Worm (Caenorhabditis elegans) whole organism, young adult: ENCODE measurements around the gene clec-252.

Experiments used
- B0336.3 ChIP-seq: fragments of 200-800 bp; sonication (Bioruptor generic); IDR thresholded peaks from 2 replicates; pipeline ENCODE4 v1.3.6; 2022; ENCODE audit warnings: missing genetic modification characterization, missing compliant biosample characterization
- C17E4.6 ChIP-seq: fragments of 200-800 bp; sonication (Bioruptor generic); IDR thresholded peaks from 2 replicates; pipeline ENCODE4 v1.3.6; 2022; ENCODE audit warnings: missing genetic modification reagents, missing genetic modification characterization, missing compliant biosample characterization
- D2030.7 ChIP-seq: fragments of 200-800 bp; sonication (Bioruptor generic); IDR thresholded peaks from 2 replicates; pipeline ENCODE4 v1.3.6; 2022; ENCODE audit warnings: missing genetic modification reagents, missing genetic modification characterization, missing compliant biosample characterization
- F10E7.11 ChIP-seq: sonication (generic microtip); optimal IDR thresholded peaks from 2 replicates; lab custom pipeline; 2017; ENCODE audit warnings: mild to moderate bottlenecking, missing genetic modification characterization, moderate library complexity, missing compliant biosample characterization
- F33H1.4 ChIP-seq: fragments of 200-800 bp; sonication (Bioruptor generic); IDR thresholded peaks from 2 replicates; pipeline ENCODE4 v1.3.6; 2022; ENCODE audit warnings: missing genetic modification reagents, missing genetic modification characterization, missing compliant biosample characterization
- F37B4.10 ChIP-seq: fragments of 200-800 bp; sonication (Bioruptor generic); IDR thresholded peaks from 2 replicates; pipeline ENCODE4 v1.3.6; 2022; ENCODE audit warnings: missing genetic modification characterization, missing compliant biosample characterization
- F39B2.1 ChIP-seq: fragments of 200-800 bp; sonication (Bioruptor generic); IDR thresholded peaks from 2 replicates; pipeline ENCODE4 v1.3.6; 2022; ENCODE audit warnings: missing genetic modification reagents, missing genetic modification characterization, missing compliant biosample characterization
- F52B5.7 ChIP-seq: sonication (generic microtip); optimal IDR thresholded peaks from 2 replicates; lab custom pipeline; 2016; ENCODE audit warnings: mild to moderate bottlenecking, missing genetic modification characterization, missing compliant biosample characterization
- T07F8.4 ChIP-seq: sonication (generic microtip); optimal IDR thresholded peaks from 2 replicates; lab custom pipeline; 2016; ENCODE audit warnings: mild to moderate bottlenecking, missing genetic modification characterization, moderate library complexity, missing compliant biosample characterization
- Y53F4B.3 ChIP-seq: fragments of 200-800 bp; sonication (Bioruptor generic); IDR thresholded peaks from 2 replicates; pipeline ENCODE4 v1.3.6; 2022; ENCODE audit warnings: missing genetic modification reagents, missing genetic modification characterization, missing compliant biosample characterization
- akir-1 ChIP-seq: fragments of 200-800 bp; sonication (Bioruptor generic); optimal IDR thresholded peaks from 2 replicates; lab custom pipeline; 2018; ENCODE audit warnings: mild to moderate bottlenecking, missing genetic modification characterization, moderate library complexity, missing compliant biosample characterization
- aptf-2 ChIP-seq: fragments of 200-800 bp; sonication (Bioruptor generic); conservative IDR thresholded peaks from 2 replicates; pipeline ENCODE4 v1.3.6; 2022; ENCODE audit warnings: missing genetic modification reagents, missing genetic modification characterization, missing compliant biosample characterization
- ceh-79 ChIP-seq: sonication (generic microtip); optimal IDR thresholded peaks from 2 replicates; lab custom pipeline; 2017; ENCODE audit warnings: mild to moderate bottlenecking, missing genetic modification characterization, missing compliant biosample characterization
- chd-7 ChIP-seq: sonication (generic microtip); optimal IDR thresholded peaks from 2 replicates; lab custom pipeline; 2016; ENCODE audit warnings: mild to moderate bottlenecking, missing genetic modification characterization, moderate library complexity, missing compliant biosample characterization
- dox-1 ChIP-seq: fragments of 200-800 bp; sonication (Bioruptor generic); IDR thresholded peaks from 2 replicates; pipeline ENCODE4 v1.3.6; 2022; ENCODE audit warnings: missing genetic modification reagents, missing genetic modification characterization, missing compliant biosample characterization
- egl-18 ChIP-seq: fragments of 200-800 bp; sonication (Bioruptor generic); IDR thresholded peaks from 2 replicates; pipeline ENCODE4 v1.3.6; 2022; ENCODE audit warnings: missing genetic modification reagents, missing genetic modification characterization, missing compliant biosample characterization
- egl-44 ChIP-seq: fragments of 200-800 bp; sonication (Bioruptor generic); IDR thresholded peaks from 2 replicates; pipeline ENCODE4 v1.3.6; 2022; ENCODE audit warnings: missing genetic modification reagents, missing genetic modification characterization, missing compliant biosample characterization
- fkh-3 ChIP-seq: sonication (generic microtip); optimal IDR thresholded peaks from 2 replicates; lab custom pipeline; 2016; ENCODE audit warnings: mild to moderate bottlenecking, missing genetic modification characterization, missing compliant biosample characterization
- hlh-12 ChIP-seq: sonication (generic microtip); optimal IDR thresholded peaks from 2 replicates; lab custom pipeline; 2016; ENCODE audit warnings: missing genetic modification characterization, missing compliant biosample characterization
- hmg-20 ChIP-seq: fragments of 200-800 bp; sonication (Bioruptor generic); IDR thresholded peaks from 2 replicates; pipeline ENCODE4 v1.3.6; 2022; ENCODE audit warnings: missing genetic modification reagents, missing genetic modification characterization, missing compliant biosample characterization
- lag-1 ChIP-seq: fragments of 200-800 bp; sonication (Bioruptor generic); IDR thresholded peaks from 2 replicates; pipeline ENCODE4 v1.3.6; 2022; ENCODE audit warnings: missing genetic modification reagents, missing genetic modification characterization, missing compliant biosample characterization
- lin-40 ChIP-seq: sonication (generic microtip); optimal IDR thresholded peaks from 2 replicates; lab custom pipeline; 2016; ENCODE audit warnings: missing genetic modification characterization, mild to moderate bottlenecking, missing compliant biosample characterization, missing genotype, missing genetic modification reagents
- lin-54 ChIP-seq: fragments of 200-800 bp; sonication (Bioruptor generic); optimal IDR thresholded peaks from 2 replicates; lab custom pipeline; 2018; ENCODE audit warnings: mild to moderate bottlenecking, missing genetic modification characterization, missing compliant biosample characterization
- madf-6 ChIP-seq: fragments of 200-800 bp; sonication (Bioruptor generic); IDR thresholded peaks from 2 replicates; pipeline ENCODE4 v1.3.6; 2022; ENCODE audit warnings: missing genetic modification reagents, missing genetic modification characterization, missing compliant biosample characterization
- mel-28 ChIP-seq: sonication (generic microtip); optimal IDR thresholded peaks from 2 replicates; lab custom pipeline; 2016; ENCODE audit warnings: borderline replicate concordance, mild to moderate bottlenecking, missing genetic modification characterization, missing compliant biosample characterization
- mxl-1 ChIP-seq: sonication (generic microtip); optimal IDR thresholded peaks from 2 replicates; lab custom pipeline; 2016; ENCODE audit warnings: missing genetic modification characterization, missing compliant biosample characterization
- pbrm-1 ChIP-seq: fragments of 200-800 bp; sonication (Bioruptor generic); IDR thresholded peaks from 2 replicates; pipeline ENCODE4 v1.3.6; 2022; ENCODE audit warnings: missing genetic modification reagents, missing genetic modification characterization, missing compliant biosample characterization
- rcor-1 ChIP-seq: fragments of 200-800 bp; sonication (Bioruptor generic); IDR thresholded peaks from 2 replicates; pipeline ENCODE4 v1.3.6; 2022; ENCODE audit warnings: missing genetic modification reagents, missing genetic modification characterization, missing compliant biosample characterization
- repo-1 ChIP-seq: sonication (generic microtip); optimal IDR thresholded peaks from 2 replicates; lab custom pipeline; 2017; ENCODE audit warnings: mild to moderate bottlenecking, missing genetic modification characterization, missing compliant biosample characterization
- tbp1 ChIP-seq: fragments of 200-800 bp; sonication (Bioruptor generic); optimal IDR thresholded peaks from 2 replicates; lab custom pipeline; 2018; ENCODE audit warnings: mild to moderate bottlenecking, missing genetic modification characterization, missing compliant biosample characterization
- tbx-9 ChIP-seq: sonication (generic microtip); optimal IDR thresholded peaks from 2 replicates; lab custom pipeline; 2016; ENCODE audit warnings: borderline replicate concordance, missing genetic modification characterization, inconsistent platforms, missing compliant biosample characterization
- zfh-2 ChIP-seq: fragments of 200-800 bp; sonication (Bioruptor generic); conservative IDR thresholded peaks from 2 replicates; pipeline ENCODE4 v1.3.6; 2022; ENCODE audit warnings: missing genetic modification reagents, missing genetic modification characterization, missing compliant biosample characterization
- zim-3 ChIP-seq: sonication (generic microtip); optimal IDR thresholded peaks from 2 replicates; lab custom pipeline; 2017; ENCODE audit warnings: mild to moderate bottlenecking, missing genetic modification characterization, moderate library complexity, missing compliant biosample characterization
- ztf-18 ChIP-seq: sonication (generic microtip); optimal IDR thresholded peaks from 2 replicates; lab custom pipeline; 2016; ENCODE audit warnings: missing genotype, mild to moderate bottlenecking, missing genetic modification characterization, missing compliant biosample characterization
- ztf-28 ChIP-seq: fragments of 200-800 bp; sonication (Bioruptor generic); IDR thresholded peaks from 2 replicates; pipeline ENCODE4 v1.3.6; 2022; ENCODE audit warnings: missing genetic modification reagents, missing genetic modification characterization, missing compliant biosample characterization
- ztf-3 ChIP-seq: fragments of 200-800 bp; sonication (Bioruptor generic); optimal IDR thresholded peaks from 2 replicates; lab custom pipeline; 2018; ENCODE audit warnings: mild to moderate bottlenecking, missing genetic modification characterization, missing compliant biosample characterization
- ztf-6 ChIP-seq: fragments of 200-800 bp; sonication (Bioruptor generic); IDR thresholded peaks from 2 replicates; pipeline ENCODE4 v1.3.6; 2022; ENCODE audit warnings: missing genetic modification reagents, missing genetic modification characterization, missing compliant biosample characterization

Gene clec-252

DNA sequence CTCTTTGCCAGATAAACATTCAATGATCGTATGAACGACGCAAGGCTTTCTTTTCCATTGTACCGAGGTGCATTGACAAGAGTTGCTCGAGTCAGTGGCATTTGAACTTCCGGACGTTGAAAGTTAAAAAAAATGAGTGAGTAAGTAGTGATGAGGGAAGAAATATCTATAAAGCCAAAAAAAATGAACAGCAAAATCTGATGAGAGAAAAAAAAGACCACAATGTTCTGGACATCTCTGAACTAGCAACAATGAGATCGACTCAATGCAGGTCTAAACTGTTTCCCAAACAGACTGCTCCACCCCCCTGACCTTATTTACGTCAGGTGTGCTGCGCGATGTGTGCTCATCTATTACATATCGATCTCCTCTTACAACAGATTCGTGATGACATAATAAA, 1.8 kb upstream of the clec-252 start, which contains the start of the genes F11D11.21 and F11D11.12:
F11D11.21 (minus strand) TSS at position 101 of the 400 bp plus-strand sequence.
F11D11.12 (minus strand) TSS at position 238 of the 400 bp plus-strand sequence.
- no peak for TF ChIP-seq B0336.3
- no peak for TF ChIP-seq hlh-12 (tag; lab: Kevin White, UChicago)
- TF ChIP-seq akir-1 (GFP tag; lab: Kevin White, UChicago): no peak
- TF ChIP-seq C17E4.6 (GFP tag; lab: Robert Waterston, UW): no peak
- TF ChIP-seq ztf-3: no peak
- TF ChIP-seq aptf-2 (GFP tag; lab: Robert Waterston, UW): no peak
- TF ChIP-seq tbx-9 (tag; lab: Kevin White, UChicago): no peak
- TF ChIP-seq egl-18: no peak
- no peak for TF ChIP-seq F37B4.10
- no peak for TF ChIP-seq rcor-1 (GFP tag; lab: Robert Waterston, UW)
- no peak for TF ChIP-seq Y53F4B.3 (GFP tag; lab: Robert Waterston, UW)
- TF ChIP-seq fkh-3 (tag; lab: Kevin White, UChicago): no peak
- no peak for TF ChIP-seq F39B2.1 (GFP tag; lab: Robert Waterston, UW)
- TF ChIP-seq T07F8.4 (tag; lab: Kevin White, UChicago): no peak
- TF ChIP-seq lin-40: no peak
- TF ChIP-seq chd-7 (tag; lab: Kevin White, UChicago): no peak
- TF ChIP-seq lin-54 (GFP tag; lab: Kevin White, UChicago): no peak
- TF ChIP-seq mxl-1 (tag; lab: Kevin White, UChicago): no peak

DNA sequence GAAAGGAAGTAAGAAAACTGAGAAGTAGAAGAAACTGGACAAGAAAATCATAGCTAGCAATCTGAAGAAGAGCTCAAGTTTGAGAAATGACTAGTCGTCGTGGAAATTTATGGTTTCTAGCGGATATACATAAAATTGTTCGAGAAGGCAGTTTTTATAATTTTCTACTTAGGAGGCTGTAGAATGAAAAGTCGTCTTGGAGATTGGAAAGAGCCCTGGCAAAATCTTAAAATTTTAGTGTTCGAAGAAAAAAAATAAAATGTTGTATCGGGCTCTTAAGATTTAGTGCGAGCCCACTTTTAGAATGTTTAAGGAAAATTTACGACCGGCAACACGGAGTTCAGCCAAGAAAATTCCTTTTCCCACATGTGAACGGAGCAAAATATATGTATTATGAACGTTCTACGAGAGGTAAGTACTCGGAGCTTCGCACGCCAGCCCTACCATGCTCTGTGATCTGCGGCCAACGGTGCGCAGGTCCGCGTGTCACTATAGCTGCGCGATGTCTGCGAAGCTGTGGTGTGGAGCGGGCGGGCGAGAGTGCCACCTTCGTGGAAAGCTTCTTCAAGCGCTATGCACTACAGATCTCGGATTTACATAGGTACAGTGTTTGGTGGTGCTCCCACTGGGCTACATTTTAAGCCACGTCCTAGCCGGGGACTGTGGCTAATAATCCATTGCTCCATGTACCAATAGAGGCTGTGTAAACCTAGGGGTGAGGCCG, 1.5 kb downstream of the clec-252 start, which contains the start of gene clec-251:
clec-251 (minus strand) TSS at position 51 of the 724 bp plus-strand sequence.
- TF ChIP-seq zfh-2 (GFP tag; lab: Robert Waterston, UW): peak; percentile 77; the same call in 1 of the 2 replicates
- no peak for TF ChIP-seq akir-1 (GFP tag; lab: Kevin White, UChicago)
- no peak for TF ChIP-seq tbp1 (GFP tag; lab: Kevin White, UChicago)
- TF ChIP-seq ceh-79: no peak
- 0 out of 2 replicates have a peak, but pooled peaks have one; percentile 9 for TF ChIP-seq dox-1
- no peak for TF ChIP-seq F10E7.11 (tag; lab: Kevin White, UChicago)
- no peak for TF ChIP-seq F33H1.4
- TF ChIP-seq ztf-6 (GFP tag; lab: Robert Waterston, UW): no peak
- TF ChIP-seq T07F8.4 (tag; lab: Kevin White, UChicago): no peak
- TF ChIP-seq hmg-20 (GFP tag; lab: Robert Waterston, UW): no peak
- no peak for TF ChIP-seq tbx-9 (tag; lab: Kevin White, UChicago)
- TF ChIP-seq lin-54 (GFP tag; lab: Kevin White, UChicago): no peak
- TF ChIP-seq fkh-3 (tag; lab: Kevin White, UChicago): no peak
- no peak for TF ChIP-seq lag-1 (GFP tag; lab: Robert Waterston, UW)
- no peak for TF ChIP-seq Y53F4B.3 (GFP tag; lab: Robert Waterston, UW)

DNA sequence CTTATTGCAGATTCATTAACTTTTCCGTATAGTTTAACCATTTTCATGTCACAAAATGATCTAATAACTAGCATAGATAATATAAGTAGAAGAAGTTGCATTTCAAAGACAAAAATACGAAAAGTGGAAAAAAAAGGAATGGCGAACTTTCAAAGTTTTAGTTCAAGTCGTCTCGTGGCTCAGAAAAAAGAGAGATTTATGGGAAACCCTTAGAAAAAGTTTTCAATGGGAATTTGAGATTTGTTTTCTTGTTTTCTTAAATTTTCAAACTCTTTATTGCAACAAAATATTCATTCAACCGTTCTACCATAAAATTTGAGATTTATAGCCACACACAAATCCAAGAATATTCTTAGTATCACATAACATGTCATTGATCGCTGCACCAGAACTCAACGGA, 6.5 kb downstream of the clec-252 start, which contains the start of gene clec-250:
clec-250 (minus strand) TSS at position 101 of the 400 bp plus-strand sequence.
- TF ChIP-seq madf-6 (GFP tag; lab: Robert Waterston, UW) (no peak), ztf-28 (GFP tag; lab: Robert Waterston, UW) (no peak), repo-1 (tag; lab: Kevin White, UChicago) (no peak), ztf-18 (tag; lab: Kevin White, UChicago) (no peak), F52B5.7 (tag; lab: Kevin White, UChicago) (no peak), zim-3 (no peak), mel-28 (tag; lab: Kevin White, UChicago) (no peak), pbrm-1 (GFP tag; lab: Robert Waterston, UW) (no peak), egl-44 (GFP tag; lab: Robert Waterston, UW) (no peak), D2030.7 (no peak), F10E7.11 (tag; lab: Kevin White, UChicago) (no peak)
